Fruit fly (Drosophila melanogaster) whole organism, embryonic: ENCODE measurements around the gene ph-d.

Experiments
- Adf1 ChIP-seq: fragments of 200-800 bp; sonication (Bioruptor generic); IDR thresholded peaks from 2 replicates; pipeline ENCODE4 v1.3.6; 2022; ENCODE audit warnings: missing biosample characterization, missing genetic modification characterization
- CG10321 ChIP-seq: fragments of 200-800 bp; sonication (Bioruptor generic); IDR thresholded peaks from 2 replicates; pipeline ENCODE4 v1.3.6; 2022; ENCODE audit warnings: missing biosample characterization, missing genetic modification characterization
- CG12236 ChIP-seq: fragments of 200-800 bp; sonication (Bioruptor generic); optimal IDR thresholded peaks from 2 replicates; lab custom pipeline; 2016; ENCODE audit warnings: missing biosample characterization, missing genetic modification characterization
- CG12391 ChIP-seq: fragments of 200-800 bp; sonication (Bioruptor generic); optimal IDR thresholded peaks from 3 replicates; lab custom pipeline; 2018; ENCODE audit warnings: missing biosample characterization, mild to moderate bottlenecking, missing genetic modification characterization, moderate library complexity
- CG12659 ChIP-seq: fragments of 200-800 bp; sonication (Bioruptor generic); optimal IDR thresholded peaks from 3 replicates; lab custom pipeline; 2017; ENCODE audit warnings: mild to moderate bottlenecking, missing biosample characterization, missing genetic modification reagents, missing genetic modification characterization
- CG13424 ChIP-seq: fragments of 200-800 bp; sonication (Bioruptor generic); optimal IDR thresholded peaks from 2 replicates; lab custom pipeline; 2019; ENCODE audit warnings: missing biosample characterization, mild to moderate bottlenecking, missing genetic modification characterization, moderate library complexity
- CG13624 ChIP-seq: fragments of 200-800 bp; sonication (Bioruptor generic); optimal IDR thresholded peaks from 2 replicates; lab custom pipeline; 2016; ENCODE audit warnings: missing biosample characterization, missing genetic modification characterization
- CG13775 ChIP-seq: fragments of 200-800 bp; sonication (Bioruptor generic); optimal IDR thresholded peaks from 3 replicates; lab custom pipeline; 2017; ENCODE audit warnings: missing biosample characterization, mild to moderate bottlenecking, missing genetic modification characterization
- CG1603 ChIP-seq: fragments of 200-800 bp; sonication (Bioruptor generic); optimal IDR thresholded peaks from 2 replicates; lab custom pipeline; 2019; ENCODE audit warnings: missing biosample characterization, mild to moderate bottlenecking, missing genetic modification characterization, moderate library complexity
- CG16863 ChIP-seq: fragments of 200-800 bp; sonication (Bioruptor generic); optimal IDR thresholded peaks from 3 replicates; lab custom pipeline; 2016; ENCODE audit warnings: missing biosample characterization, missing genetic modification characterization
- CG17802 ChIP-seq: fragments of 200-800 bp; sonication (Bioruptor generic); optimal IDR thresholded peaks from 2 replicates; lab custom pipeline; 2018; ENCODE audit warnings: missing biosample characterization, mild to moderate bottlenecking, missing genetic modification characterization, moderate library complexity
- CG18011 ChIP-seq: fragments of 200-800 bp; sonication (Bioruptor generic); optimal IDR thresholded peaks from 2 replicates; lab custom pipeline; 2017; ENCODE audit warnings: missing biosample characterization, missing genetic modification characterization, mild to moderate bottlenecking, moderate library complexity, missing genotype
- CG18599 ChIP-seq: fragments of 200-800 bp; sonication (Bioruptor generic); optimal IDR thresholded peaks from 3 replicates; lab custom pipeline; 2017; ENCODE audit warnings: missing biosample characterization, missing genetic modification characterization, mild to moderate bottlenecking, moderate library complexity, missing genetic modification reagents
- CG18619 ChIP-seq: fragments of 200-800 bp; sonication (Bioruptor generic); optimal IDR thresholded peaks from 3 replicates; lab custom pipeline; 2017; ENCODE audit warnings: missing biosample characterization, mild to moderate bottlenecking, missing genetic modification characterization
- CG30431 ChIP-seq: fragments of 200-800 bp; sonication (Bioruptor generic); optimal IDR thresholded peaks from 2 replicates; lab custom pipeline; 2017; ENCODE audit warnings: missing biosample characterization, missing genetic modification characterization
- CG3281 ChIP-seq: fragments of 200-800 bp; sonication (Bioruptor generic); optimal IDR thresholded peaks from 3 replicates; lab custom pipeline; 2017; ENCODE audit warnings: missing biosample characterization, mild to moderate bottlenecking, missing genetic modification characterization
- CG42726 ChIP-seq: fragments of 200-800 bp; sonication (Bioruptor generic); IDR thresholded peaks from 2 replicates; pipeline ENCODE4 v1.3.6; 2022; ENCODE audit warnings: missing biosample characterization, missing genetic modification characterization; ENCODE audit not compliant: partially characterized antibody
- CG4424 ChIP-seq: fragments of 200-800 bp; sonication (Bioruptor generic); optimal IDR thresholded peaks from 3 replicates; lab custom pipeline; 2016; ENCODE audit warnings: missing biosample characterization, missing genetic modification characterization
- CG4730 ChIP-seq: fragments of 200-800 bp; sonication (Bioruptor generic); IDR thresholded peaks from 2 replicates; pipeline ENCODE4 v1.3.6; 2022; ENCODE audit warnings: missing biosample characterization, missing genetic modification characterization
- CG6813 ChIP-seq: fragments of 200-800 bp; sonication (Bioruptor generic); optimal IDR thresholded peaks from 2 replicates; lab custom pipeline; 2017; ENCODE audit warnings: missing biosample characterization, missing genetic modification characterization, mild to moderate bottlenecking, moderate library complexity, missing genetic modification reagents
- CG7745 ChIP-seq: fragments of 200-800 bp; sonication (Bioruptor generic); optimal IDR thresholded peaks from 2 replicates; lab custom pipeline; 2018; ENCODE audit warnings: missing biosample characterization, mild to moderate bottlenecking, missing genetic modification characterization, moderate library complexity
- CG8290 ChIP-seq, 3 experiments: fragments of 200-800 bp; sonication (Bioruptor generic); optimal IDR thresholded peaks; 2 replicates each; lab custom pipeline; 2016 to 2019; ENCODE audit warnings: missing biosample characterization in 3 of 3, missing genetic modification characterization in 3 of 3, mild to moderate bottlenecking in 2 of 3, moderate library complexity in 1 of 3
- CG8478 ChIP-seq: fragments of >200 bp; optimal IDR thresholded peaks from 2 replicates; lab custom pipeline; 2018
- CG9437 ChIP-seq: fragments of 200-800 bp; sonication (Bioruptor generic); optimal IDR thresholded peaks from 2 replicates; lab custom pipeline; 2018; ENCODE audit warnings: missing biosample characterization, mild to moderate bottlenecking, missing genetic modification characterization
- Chrac-16 ChIP-seq: fragments of 200-800 bp; sonication (Bioruptor generic); optimal IDR thresholded peaks from 3 replicates; lab custom pipeline; 2016; ENCODE audit warnings: missing biosample characterization, missing genetic modification characterization
- Doc2 ChIP-seq: fragments of 200-800 bp; sonication (Bioruptor generic); IDR thresholded peaks from 2 replicates; pipeline ENCODE4 v1.3.6; 2022; ENCODE audit warnings: missing biosample characterization, missing genetic modification characterization
- Dp ChIP-seq: fragments of 200-800 bp; sonication (Bioruptor generic); optimal IDR thresholded peaks from 2 replicates; lab custom pipeline; 2018; ENCODE audit warnings: missing biosample characterization, mild to moderate bottlenecking, missing genetic modification characterization, moderate library complexity
- E2f2 ChIP-seq: fragments of 200-800 bp; sonication (Bioruptor generic); IDR thresholded peaks from 2 replicates; pipeline ENCODE4 v1.3.6; 2022; ENCODE audit warnings: missing biosample characterization, missing genetic modification characterization
- Fer3 ChIP-seq: fragments of 200-800 bp; sonication (Bioruptor generic); optimal IDR thresholded peaks from 2 replicates; lab custom pipeline; 2018; ENCODE audit warnings: missing biosample characterization, mild to moderate bottlenecking, missing genetic modification characterization, moderate library complexity
- HHEX ChIP-seq: fragments of 200-800 bp; sonication (Bioruptor generic); optimal IDR thresholded peaks from 3 replicates; lab custom pipeline; 2017; ENCODE audit warnings: missing biosample characterization, mild to moderate bottlenecking, missing genetic modification characterization, missing genetic modification reagents
- Mad ChIP-seq: fragments of 200-800 bp; sonication (Bioruptor generic); optimal IDR thresholded peaks from 2 replicates; lab custom pipeline; 2016; ENCODE audit warnings: missing biosample characterization, missing genetic modification characterization
- al ChIP-seq: fragments of 200-800 bp; sonication (Bioruptor generic); IDR thresholded peaks from 2 replicates; pipeline ENCODE4 v1.3.6; 2022; ENCODE audit warnings: missing biosample characterization, missing genetic modification characterization
- az2 ChIP-seq: fragments of 200-800 bp; sonication (Bioruptor generic); optimal IDR thresholded peaks from 3 replicates; lab custom pipeline; 2016; ENCODE audit warnings: missing biosample characterization, missing genetic modification characterization
- chinmo ChIP-seq: fragments of 200-800 bp; sonication (Bioruptor generic); IDR thresholded peaks from 4 replicates; pipeline ENCODE4 v1.3.6; 2022; ENCODE audit warnings: missing biosample characterization, missing genetic modification characterization; ENCODE audit not compliant: partially characterized antibody
- cwo ChIP-seq: fragments of 200-800 bp; sonication (Bioruptor generic); optimal IDR thresholded peaks from 3 replicates; lab custom pipeline; 2017; ENCODE audit warnings: missing biosample characterization, missing genetic modification characterization, mild to moderate bottlenecking, moderate library complexity, missing genetic modification reagents
- eve ChIP-seq, 2 experiments: fragments of >200 bp; optimal IDR thresholded peaks; 2 replicates each; lab custom pipeline; 2017; ENCODE audit warnings: missing biosample characterization in 2 of 2, missing genetic modification characterization in 2 of 2
- ewg ChIP-seq: fragments of 200-800 bp; sonication (Bioruptor generic); optimal IDR thresholded peaks from 3 replicates; lab custom pipeline; 2017; ENCODE audit warnings: mild to moderate bottlenecking, missing biosample characterization, missing genetic modification reagents, missing genetic modification characterization
- fru ChIP-seq: fragments of >200 bp; optimal IDR thresholded peaks from 2 replicates; lab custom pipeline; 2017
- hkb ChIP-seq, 2 experiments: fragments of 200-800 bp in 1 of 2; fragments of >200 bp in 1 of 2; sonication (Bioruptor generic) in 1 of 2; IDR thresholded peaks in 1 of 2; optimal IDR thresholded peaks in 1 of 2; 2 replicates each; pipeline versions ENCODE4 v1.3.6 to Lab custom; 2017 to 2022; ENCODE audit warnings: missing biosample characterization in 1 of 2, missing genetic modification characterization in 1 of 2
- jing ChIP-seq: fragments of 200-800 bp; sonication (Bioruptor generic); optimal IDR thresholded peaks from 2 replicates; lab custom pipeline; 2018; ENCODE audit warnings: missing biosample characterization, mild to moderate bottlenecking, missing genetic modification characterization
- maf-S ChIP-seq: fragments of 200-800 bp; sonication (Bioruptor generic); optimal IDR thresholded peaks from 2 replicates; lab custom pipeline; 2016; ENCODE audit warnings: missing biosample characterization, missing genetic modification characterization
- sens ChIP-seq: fragments of 200-800 bp; sonication (Bioruptor generic); peaks from one replicate; lab custom pipeline; 2016; ENCODE audit warnings: missing biosample characterization, missing genetic modification characterization
- shn ChIP-seq: fragments of 200-800 bp; sonication (Bioruptor generic); optimal IDR thresholded peaks from 3 replicates; lab custom pipeline; 2016; ENCODE audit warnings: missing biosample characterization, missing genetic modification characterization
- slou ChIP-seq: fragments of 200-800 bp; sonication (Bioruptor generic); optimal IDR thresholded peaks from 3 replicates; lab custom pipeline; 2016; ENCODE audit warnings: missing biosample characterization, missing genetic modification characterization
- so ChIP-seq: fragments of 200-800 bp; sonication (Bioruptor generic); IDR thresholded peaks from 3 replicates; pipeline ENCODE4 v1.3.6; 2022; ENCODE audit warnings: missing biosample characterization, missing genetic modification characterization
- stc ChIP-seq: fragments of 200-800 bp; sonication (Bioruptor generic); IDR thresholded peaks from 2 replicates; pipeline ENCODE4 v1.3.6; 2022; ENCODE audit warnings: missing biosample characterization, missing genetic modification characterization
- toy ChIP-seq: fragments of 200-800 bp; sonication (Bioruptor generic); IDR thresholded peaks from 2 replicates; pipeline ENCODE4 v1.3.6; 2022; ENCODE audit warnings: missing biosample characterization, missing genetic modification characterization
- vfl ChIP-seq: fragments of 200-800 bp; sonication (Bioruptor generic); optimal IDR thresholded peaks from 2 replicates; lab custom pipeline; 2016; ENCODE audit warnings: missing biosample characterization, missing genetic modification characterization

The ph-d gene

dm6 chrX:2081848-2082365, 41.2 kb downstream of the ph-d start (continued):
- TF ChIP-seq Doc2 (GFP tag; lab: Robert Waterston, UW) = no peak
- TF ChIP-seq Adf1 (GFP tag; lab: Robert Waterston, UW) = peak; percentile 9; the same call in 1 of the 2 replicates
- TF ChIP-seq HHEX (GFP tag; lab: Kevin White, UChicago) = no peak
- TF ChIP-seq CG7745 (tag; lab: Kevin White, UChicago) = no peak
- no peak for TF ChIP-seq CG13424 (tag; lab: Kevin White, UChicago)
- no peak for TF ChIP-seq CG12236 (GFP tag; lab: Kevin White, UChicago)
- no peak for TF ChIP-seq CG42726 (GFP tag; lab: Robert Waterston, UW)
- TF ChIP-seq CG9437 = no peak
- TF ChIP-seq chinmo (GFP tag; lab: Robert Waterston, UW) = no peak

- no peak for TF ChIP-seq toy (GFP tag; lab: Robert Waterston, UW)
- TF ChIP-seq CG8478 = no peak
- TF ChIP-seq CG18599 = peak; percentile 53
- peak; percentile 36 for TF ChIP-seq CG3281 (GFP tag; lab: Kevin White, UChicago)
- no peak for TF ChIP-seq CG18619 (GFP tag; lab: Kevin White, UChicago)
- TF ChIP-seq hkb (optimal IDR thresholded peaks at IDR 0.05; lab: Kevin White, UChicago) = peak; percentile 61
- TF ChIP-seq hkb (GFP tag; IDR thresholded peaks at IDR 0.05; lab: Robert Waterston, UW) = peak; percentile 65
- TF ChIP-seq shn (GFP tag; lab: Kevin White, UChicago) = peak; percentile 3
- TF ChIP-seq CG12659 (GFP tag; lab: Kevin White, UChicago) = peak; percentile 91
- TF ChIP-seq CG13775 = peak; percentile 52
- TF ChIP-seq CG4424 (GFP tag; lab: Kevin White, UChicago) = no peak
- TF ChIP-seq fru (lab: Kevin White, UChicago) = no peak
- TF ChIP-seq CG17802 = no peak
- no peak for TF ChIP-seq eve (GFP tag; optimal IDR thresholded peaks at IDR 0.05; lab: Kevin White, UChicago)
- TF ChIP-seq CG6813 = peak; percentile 13
- peak; percentile 54 for TF ChIP-seq CG8290 (GFP tag; optimal IDR thresholded peaks at IDR 0.05; lab: Kevin White, UChicago)
- TF ChIP-seq CG8290 (tag; optimal IDR thresholded peaks at IDR 0.05; lab: Kevin White, UChicago) = peak in 1 of 2 experiments; percentile 82
- peak; percentile 69 for TF ChIP-seq E2f2
- peak; percentile 60 for TF ChIP-seq CG12391 (tag; lab: Kevin White, UChicago)
- TF ChIP-seq CG4730 (GFP tag; lab: Robert Waterston, UW) = no peak
- no peak for TF ChIP-seq Chrac-16 (GFP tag; lab: Kevin White, UChicago)
- no peak for TF ChIP-seq vfl (GFP tag; lab: Kevin White, UChicago)
- no peak for TF ChIP-seq CG18011 (GFP tag; lab: Kevin White, UChicago)
- no peak for TF ChIP-seq cwo (GFP tag; lab: Kevin White, UChicago)
- peak; percentile 18 for TF ChIP-seq ewg (GFP tag; lab: Kevin White, UChicago)
- peak; percentile 26; the same call in 1 of the 3 replicates for TF ChIP-seq so
- peak; percentile 67 for TF ChIP-seq CG13624
- TF ChIP-seq stc (GFP tag; lab: Robert Waterston, UW) = no peak
- TF ChIP-seq CG16863 (GFP tag; lab: Kevin White, UChicago) = no peak
- no peak for TF ChIP-seq Fer3 (tag; lab: Kevin White, UChicago)
- no peak for TF ChIP-seq maf-S (GFP tag; lab: Kevin White, UChicago)
- no peak for TF ChIP-seq CG9437
- TF ChIP-seq CG30431 (GFP tag; lab: Kevin White, UChicago) = no peak
- TF ChIP-seq jing (GFP tag; lab: Kevin White, UChicago) = no peak
- 0 out of 2 replicates have a peak, but pooled peaks have one; percentile 20 for TF ChIP-seq al
- TF ChIP-seq az2 (GFP tag; lab: Kevin White, UChicago) = no peak
- 0 out of 2 replicates have a peak, but pooled peaks have one; percentile 23 for TF ChIP-seq CG10321 (GFP tag; lab: Robert Waterston, UW)
- TF ChIP-seq Mad (GFP tag; lab: Kevin White, UChicago) = no peak
- TF ChIP-seq CG1603 (tag; lab: Kevin White, UChicago) = peak; percentile 92
- TF ChIP-seq sens = peak; percentile 82
- TF ChIP-seq Dp (GFP tag; lab: Kevin White, UChicago) = peak; percentile 65
- no peak for TF ChIP-seq slou (GFP tag; lab: Kevin White, UChicago)
These were observed 42.6 kb downstream of the ph-d start, which contains the start of the genes CG16903 and Unc-76 for dm6 chrX:2080367-2080927. CG16903 (minus strand) TSS chrX:2080405. Unc-76 (plus strand) TSS chrX:2080610.
